Worm (Caenorhabditis elegans): ENCODE measurements around the gene mam-7.
A peak's percentile ranks its signal among the peaks of the same experiment; 100 is the strongest.

The mam-7 gene

DNA sequence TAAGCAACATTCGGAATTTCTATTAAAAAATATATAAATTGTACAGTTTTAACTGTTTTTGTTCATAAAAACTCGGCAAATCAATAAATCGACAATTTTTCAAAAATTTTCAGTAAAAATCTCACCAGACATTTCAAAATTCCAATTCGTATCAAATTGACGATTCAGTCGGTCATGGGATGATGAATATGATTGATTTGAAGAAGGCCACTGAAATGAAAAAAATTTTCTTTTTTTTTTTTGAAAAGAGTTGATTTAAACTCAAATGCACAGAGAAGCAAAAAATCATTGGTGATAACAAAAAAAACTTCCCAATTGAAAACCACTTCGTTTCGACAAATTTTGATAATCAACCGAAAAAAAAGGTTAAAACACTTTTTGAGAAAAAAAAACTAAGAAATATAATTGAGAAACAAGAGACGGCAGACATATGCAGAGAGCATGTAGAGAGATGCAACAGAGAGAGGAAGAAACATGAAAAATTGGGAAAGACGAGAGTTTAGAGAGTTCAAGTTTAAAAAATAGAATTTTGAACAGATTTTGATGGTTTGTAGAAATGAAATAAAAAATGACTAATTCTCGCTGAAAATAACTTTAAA lies 10.8 kb downstream of the mam-7 start:
- TF ChIP-seq ztf-29 (GFP tag; IDR thresholded peaks at IDR 0.05): no peak
- no peak for TF ChIP-seq cog-1 (tag; optimal IDR thresholded peaks at IDR 0.05)
- TF ChIP-seq tab-1 (GFP tag; IDR thresholded peaks at IDR 0.05): no peak
- TF ChIP-seq flt-1 (GFP tag; IDR thresholded peaks at IDR 0.05): no peak
- TF ChIP-seq klf-2 (GFP tag; conservative IDR thresholded peaks at IDR 0.05): no peak
- TF ChIP-seq med-1 (GFP tag; optimal IDR thresholded peaks at IDR 0.05; ENCODE audit: insufficient read depth): no peak
- no peak for TF ChIP-seq ztf-23 (GFP tag; IDR thresholded peaks at IDR 0.05)
- no peak for TF ChIP-seq T22C8.4 (GFP tag; IDR thresholded peaks at IDR 0.05)
- no peak for TF ChIP-seq ref-1 (GFP tag; conservative IDR thresholded peaks at IDR 0.05)

DNA sequence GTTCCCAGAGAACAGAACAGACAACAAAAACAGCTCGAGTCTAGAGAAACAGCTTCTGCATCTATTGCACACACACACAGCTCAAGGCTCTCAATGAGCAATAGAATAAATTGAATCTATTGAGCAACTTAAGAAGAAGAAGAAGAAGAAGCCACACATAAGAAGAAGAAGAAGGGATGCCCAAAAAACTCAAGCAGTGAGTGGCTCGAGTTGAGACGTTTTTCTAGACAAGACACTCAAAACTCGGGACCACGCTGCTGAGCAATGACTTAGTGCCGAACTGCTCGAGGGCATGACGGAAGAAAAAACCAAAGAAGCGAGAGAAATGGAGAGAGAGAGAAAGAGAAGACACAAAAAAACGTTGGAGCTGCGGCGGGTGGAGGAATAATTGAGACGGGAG lies 12.4 kb downstream of the mam-7 start:
- TF ChIP-seq med-1 (GFP tag; optimal IDR thresholded peaks at IDR 0.05; ENCODE audit: insufficient read depth): no peak
- TF ChIP-seq klf-2 (GFP tag; conservative IDR thresholded peaks at IDR 0.05): no peak
- no peak for TF ChIP-seq tab-1 (GFP tag; IDR thresholded peaks at IDR 0.05)
- no peak for TF ChIP-seq flt-1 (GFP tag; IDR thresholded peaks at IDR 0.05)
- TF ChIP-seq cog-1 (tag; optimal IDR thresholded peaks at IDR 0.05): no peak
- no peak for TF ChIP-seq ztf-23 (GFP tag; IDR thresholded peaks at IDR 0.05)
- no peak for TF ChIP-seq ref-1 (GFP tag; conservative IDR thresholded peaks at IDR 0.05)
- TF ChIP-seq ztf-29 (GFP tag; IDR thresholded peaks at IDR 0.05): no peak
- TF ChIP-seq T22C8.4 (GFP tag; IDR thresholded peaks at IDR 0.05): no peak

DNA sequence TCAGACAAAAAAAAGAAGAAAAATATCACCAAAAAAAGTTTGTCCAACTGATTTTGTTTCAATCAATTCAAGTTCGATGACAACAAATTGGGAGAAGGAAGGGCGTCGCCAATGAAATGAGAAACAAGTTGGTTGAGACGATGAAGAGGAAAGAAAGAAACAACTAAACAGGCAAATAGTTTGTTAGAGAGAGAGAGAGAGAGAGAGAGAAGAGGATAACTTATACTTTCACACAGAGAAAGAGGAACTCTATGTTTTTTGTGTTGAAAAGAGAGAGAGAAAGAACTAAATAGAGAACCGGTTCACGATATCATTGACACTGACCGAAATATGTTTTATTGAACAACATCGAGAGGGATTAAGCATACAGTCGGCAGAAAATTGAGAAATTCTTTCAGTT lies 14.6 kb downstream of the mam-7 start:
- TF ChIP-seq T22C8.4 (GFP tag; IDR thresholded peaks at IDR 0.05) (no peak), med-1 (GFP tag; optimal IDR thresholded peaks at IDR 0.05; ENCODE audit: insufficient read depth) (no peak), ztf-23 (GFP tag; IDR thresholded peaks at IDR 0.05) (no peak), flt-1 (GFP tag; IDR thresholded peaks at IDR 0.05) (no peak), klf-2 (GFP tag; conservative IDR thresholded peaks at IDR 0.05) (no peak), ztf-29 (GFP tag; IDR thresholded peaks at IDR 0.05) (no peak), cog-1 (tag; optimal IDR thresholded peaks at IDR 0.05) (no peak), ref-1 (GFP tag; conservative IDR thresholded peaks at IDR 0.05) (no peak), tab-1 (GFP tag; IDR thresholded peaks at IDR 0.05) (no peak)

DNA sequence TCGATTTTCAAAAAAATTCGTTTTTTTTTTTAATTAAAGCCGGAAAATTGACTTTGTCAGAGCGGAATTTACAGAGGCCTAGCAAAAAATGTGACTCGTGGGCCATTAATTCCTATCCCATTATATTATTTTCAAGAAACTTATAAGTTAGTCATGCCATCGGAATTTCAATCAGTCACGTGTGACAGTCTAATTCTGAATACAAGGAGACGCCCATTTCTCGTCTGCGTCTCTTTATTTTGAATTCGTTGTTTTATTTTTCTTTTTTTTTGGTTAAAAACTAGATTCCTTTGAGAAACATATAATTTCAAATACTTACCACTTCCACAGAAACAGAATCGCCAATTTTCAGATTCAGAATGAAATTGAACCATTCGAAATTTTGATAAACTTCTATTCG lies 15.8 kb downstream of the mam-7 start:
- TF ChIP-seq T22C8.4 (GFP tag; IDR thresholded peaks at IDR 0.05) (no peak), flt-1 (GFP tag; IDR thresholded peaks at IDR 0.05) (no peak), ref-1 (GFP tag; conservative IDR thresholded peaks at IDR 0.05) (no peak), tab-1 (GFP tag; IDR thresholded peaks at IDR 0.05) (no peak), ztf-29 (GFP tag; IDR thresholded peaks at IDR 0.05) (no peak), med-1 (GFP tag; optimal IDR thresholded peaks at IDR 0.05; ENCODE audit: insufficient read depth) (no peak), klf-2 (GFP tag; conservative IDR thresholded peaks at IDR 0.05) (no peak), ztf-23 (GFP tag; IDR thresholded peaks at IDR 0.05) (no peak), cog-1 (tag; optimal IDR thresholded peaks at IDR 0.05) (no peak)

DNA sequence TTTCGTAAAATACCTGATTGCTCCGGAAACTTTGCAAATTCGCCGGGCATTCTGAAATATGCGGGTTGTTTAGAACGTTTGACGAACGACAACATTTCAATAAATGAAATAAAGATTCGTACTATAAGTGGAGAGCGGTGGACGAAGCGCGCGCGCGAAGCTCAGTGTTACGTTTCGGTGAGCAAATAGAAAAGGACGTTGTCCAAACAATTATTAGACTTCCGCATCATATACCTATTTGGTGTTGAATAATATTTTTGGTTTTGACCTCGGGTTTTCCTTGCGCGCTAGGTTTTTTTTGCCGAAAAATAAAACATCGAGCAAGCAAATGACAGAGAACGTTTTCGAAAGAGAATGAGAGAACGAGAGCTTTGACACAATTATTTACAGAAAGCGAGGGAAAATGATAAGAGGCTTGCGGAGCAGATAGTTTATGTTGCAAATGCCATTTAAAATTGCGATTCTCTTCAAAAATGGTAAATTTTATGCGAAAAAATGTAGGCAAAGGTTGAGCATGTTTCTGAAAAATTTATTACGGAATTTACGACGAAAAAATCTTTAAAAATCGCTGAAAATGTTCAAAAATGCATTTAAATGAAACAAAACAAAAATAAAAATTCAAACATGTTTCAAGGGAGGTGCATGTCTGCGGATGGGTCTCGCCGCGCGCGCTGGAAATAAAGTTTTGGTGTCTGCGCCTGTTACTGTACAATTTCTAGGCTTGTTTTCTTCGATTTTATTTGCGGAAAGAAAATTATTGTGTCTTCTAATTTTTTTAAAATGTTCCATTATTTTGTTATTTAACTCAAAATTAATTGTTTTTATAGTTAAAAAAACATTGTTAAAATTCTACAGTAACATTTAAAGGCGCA lies 17.9 kb downstream of the mam-7 start, which contains the start of the genes cyld-1 and F40F12.9:
TSS of gene cyld-1 (minus strand) at position 51 of the 872 bp plus-strand sequence.
TSS of gene F40F12.9 (plus strand) at position 721 of the 872 bp plus-strand sequence.
- TF ChIP-seq ref-1 (GFP tag; conservative IDR thresholded peaks at IDR 0.05) (no peak), ztf-29 (GFP tag; IDR thresholded peaks at IDR 0.05) (no peak), flt-1 (GFP tag; IDR thresholded peaks at IDR 0.05) (no peak), tab-1 (GFP tag; IDR thresholded peaks at IDR 0.05) (no peak), T22C8.4 (GFP tag; IDR thresholded peaks at IDR 0.05) (no peak), ztf-23 (GFP tag; IDR thresholded peaks at IDR 0.05) (no peak), klf-2 (GFP tag; conservative IDR thresholded peaks at IDR 0.05) (no peak), cog-1 (tag; optimal IDR thresholded peaks at IDR 0.05) (no peak), med-1 (GFP tag; optimal IDR thresholded peaks at IDR 0.05; ENCODE audit: insufficient read depth) (no peak)

DNA sequence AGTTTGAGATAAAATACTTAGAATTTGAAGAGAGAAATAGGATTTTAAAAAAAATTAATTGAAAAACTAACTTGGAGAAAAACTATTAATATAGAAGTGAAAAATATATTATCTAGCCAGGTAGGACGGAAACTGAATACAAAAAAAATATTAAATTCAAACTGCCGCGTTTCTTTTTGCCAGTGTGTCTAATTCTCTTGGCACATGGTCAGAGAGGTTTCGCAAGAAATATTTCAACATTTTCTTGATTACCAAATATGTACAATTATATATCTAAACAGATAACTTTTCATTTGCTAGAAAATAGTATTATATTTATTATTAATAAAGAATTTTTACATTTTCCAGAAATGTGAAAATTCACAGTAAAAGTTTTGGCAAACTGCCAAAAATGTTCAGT lies 19.5 kb downstream of the mam-7 start:
- TF ChIP-seq ztf-23 (GFP tag; IDR thresholded peaks at IDR 0.05): no peak
- TF ChIP-seq med-1 (GFP tag; optimal IDR thresholded peaks at IDR 0.05; ENCODE audit: insufficient read depth): no peak
- no peak for TF ChIP-seq ref-1 (GFP tag; conservative IDR thresholded peaks at IDR 0.05)
- TF ChIP-seq T22C8.4 (GFP tag; IDR thresholded peaks at IDR 0.05): no peak
- no peak for TF ChIP-seq klf-2 (GFP tag; conservative IDR thresholded peaks at IDR 0.05)
- TF ChIP-seq tab-1 (GFP tag; IDR thresholded peaks at IDR 0.05): no peak
- TF ChIP-seq ztf-29 (GFP tag; IDR thresholded peaks at IDR 0.05): no peak
- TF ChIP-seq flt-1 (GFP tag; IDR thresholded peaks at IDR 0.05): no peak
- no peak for TF ChIP-seq cog-1 (tag; optimal IDR thresholded peaks at IDR 0.05)

DNA sequence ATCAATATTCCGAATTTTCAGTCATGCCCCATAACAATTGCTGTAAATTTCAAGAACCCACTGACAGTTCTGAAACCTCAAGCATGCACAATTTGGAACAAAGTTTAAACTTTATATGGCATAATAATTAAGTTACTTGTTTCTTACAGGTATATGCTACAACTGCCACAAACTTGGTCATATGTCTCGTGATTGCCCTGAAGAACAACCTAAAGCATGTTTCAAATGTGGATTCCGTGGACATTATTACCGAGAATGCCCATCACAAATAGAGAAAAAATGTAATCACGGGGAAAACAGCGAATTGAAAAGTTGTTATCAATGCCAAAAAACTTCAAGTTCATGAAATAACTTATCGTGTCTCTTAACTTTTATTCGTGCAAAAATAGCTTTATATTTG lies 20.0 kb downstream of the mam-7 start:
- no peak for TF ChIP-seq ztf-29 (GFP tag; IDR thresholded peaks at IDR 0.05)
- TF ChIP-seq ztf-23 (GFP tag; IDR thresholded peaks at IDR 0.05): 0 out of 2 replicates have a peak, but pooled peaks have one; percentile 9

DNA sequence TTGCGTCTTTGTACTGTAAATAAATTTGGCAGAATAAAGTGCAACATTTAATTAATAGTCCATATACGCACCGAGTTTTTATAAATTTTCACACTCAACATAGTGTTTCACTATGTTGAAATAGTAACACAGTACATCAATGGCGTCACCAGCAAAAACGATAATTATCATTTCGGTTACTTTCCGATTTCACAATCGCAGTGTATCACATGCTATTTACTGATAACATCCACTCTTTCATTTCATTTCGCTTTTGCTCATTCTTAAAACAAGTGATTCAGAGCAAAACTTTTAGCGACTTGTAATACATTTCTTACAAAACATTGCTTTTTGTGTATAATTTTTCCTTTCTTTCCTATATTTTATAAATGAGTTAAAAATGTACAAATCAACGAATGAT lies 20.8 kb downstream of the mam-7 start, which contains the start of gene cbp-3:
TSS of gene cbp-3 (plus strand) at position 272 of the 400 bp plus-strand sequence.
- TF ChIP-seq flt-1 (GFP tag; IDR thresholded peaks at IDR 0.05) (no peak), ztf-29 (GFP tag; IDR thresholded peaks at IDR 0.05) (no peak), cog-1 (tag; optimal IDR thresholded peaks at IDR 0.05) (no peak), ztf-23 (GFP tag; IDR thresholded peaks at IDR 0.05) (no peak)

DNA sequence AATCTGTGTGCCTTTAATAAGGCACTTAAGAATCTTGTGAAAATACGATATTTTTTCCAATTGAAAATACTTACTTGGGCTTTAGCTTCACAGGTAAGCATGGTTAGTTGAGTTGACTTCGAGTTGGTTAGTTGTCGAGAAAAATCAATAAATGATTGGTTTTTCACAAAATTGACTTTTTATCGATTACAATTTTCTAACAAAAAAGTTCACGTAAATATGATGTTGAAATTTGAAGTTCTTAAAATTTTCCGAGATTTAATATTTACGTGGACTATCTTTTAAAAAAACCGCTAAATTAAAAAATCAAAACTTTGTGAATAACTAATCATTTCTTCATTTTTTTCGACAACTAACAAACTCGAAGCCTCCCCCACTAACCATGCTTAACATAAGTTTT lies 27.8 kb downstream of the mam-7 start, which contains the start of gene F40F12.3:
TSS of gene F40F12.3 (minus strand) at position 101 of the 400 bp plus-strand sequence.
- TF ChIP-seq klf-2 (GFP tag; conservative IDR thresholded peaks at IDR 0.05) (no peak), T22C8.4 (GFP tag; IDR thresholded peaks at IDR 0.05) (no peak)

Measured in whole organism, midembryonic.